Worm (Caenorhabditis elegans): ENCODE results near the gene F41E6.12.

DNA sequence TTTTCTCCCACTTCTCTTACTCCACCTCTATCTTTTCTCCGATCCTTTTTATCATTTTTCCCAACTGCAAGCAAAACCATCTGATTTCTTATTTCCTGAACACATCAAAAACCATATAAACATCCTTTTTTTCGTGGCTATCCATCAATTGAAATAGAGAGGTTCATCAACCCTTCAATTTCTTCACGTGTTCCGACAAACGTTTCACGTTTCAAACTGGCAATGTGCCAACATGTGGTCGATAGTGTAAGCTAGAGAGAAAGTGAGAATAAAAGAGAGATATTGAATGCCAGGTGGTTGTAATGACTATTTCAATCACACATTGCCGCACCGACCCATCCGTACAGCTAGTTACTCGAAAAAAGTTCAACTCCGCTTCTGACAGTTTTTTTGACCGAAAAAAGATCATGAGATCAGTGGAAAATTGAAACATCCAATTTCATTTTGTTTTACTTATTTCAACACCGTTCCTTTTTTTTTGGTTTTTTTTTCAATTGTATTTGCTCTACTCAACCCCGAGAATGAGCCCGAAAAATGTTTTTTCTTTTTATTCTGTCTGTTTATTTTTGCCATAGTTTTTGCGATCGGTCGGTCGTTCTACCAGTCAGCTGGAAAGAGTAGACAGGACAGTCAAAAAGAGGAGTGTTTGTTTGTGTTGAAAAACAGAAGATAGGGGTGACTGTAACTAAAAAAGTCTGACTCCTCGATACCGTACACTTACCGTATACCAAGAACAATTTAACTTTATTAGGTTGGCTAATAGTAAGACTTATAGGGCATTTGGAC, 29.8 kb upstream of the F41E6.12 start:
- TF ChIP-seq dao-5 (tag; optimal IDR thresholded peaks at IDR 0.05) (no peak), him-1 (tag; optimal IDR thresholded peaks at IDR 0.05) (no peak), W03F9.2 (tag; optimal IDR thresholded peaks at IDR 0.05) (no peak)
